Worm (Caenorhabditis elegans) whole organism, late embryonic: ENCODE measurements around the gene K08E4.3.
A peak's percentile ranks its signal among the peaks of the same experiment; 100 is the strongest.

Source experiments
- C08G9.2 ChIP-seq: sonication (generic microtip); optimal IDR thresholded peaks from 2 replicates; lab custom pipeline; 2016; ENCODE audit warnings: mild to moderate bottlenecking, missing genetic modification characterization, moderate library complexity, missing compliant biosample characterization
- K02D7.2 ChIP-seq: sonication (generic microtip); optimal IDR thresholded peaks from 2 replicates; lab custom pipeline; 2017; ENCODE audit warnings: mild to moderate bottlenecking, missing genetic modification characterization, missing compliant biosample characterization
- K09A11.1 ChIP-seq: sonication (generic microtip); optimal IDR thresholded peaks from 2 replicates; lab custom pipeline; 2017; ENCODE audit warnings: antibody characterized with exemption, mild to moderate bottlenecking, missing genetic modification characterization, missing compliant biosample characterization; ENCODE audit not compliant: insufficient read depth
- T23F11.4 ChIP-seq: fragments of 200-800 bp; sonication (Bioruptor generic); optimal IDR thresholded peaks from 2 replicates; lab custom pipeline; 2018; ENCODE audit warnings: mild to moderate bottlenecking, missing genetic modification characterization, missing compliant biosample characterization
- Y22D7AL.16 ChIP-seq: sonication (generic microtip); optimal IDR thresholded peaks from 2 replicates; lab custom pipeline; 2016; ENCODE audit warnings: missing genetic modification characterization, missing compliant biosample characterization
- ceh-14 ChIP-seq: sonication (generic microtip); optimal IDR thresholded peaks from 2 replicates; lab custom pipeline; 2016; ENCODE audit warnings: missing genotype, missing genetic modification characterization, missing compliant biosample characterization
- ceh-18 ChIP-seq: sonication (generic microtip); optimal IDR thresholded peaks from 2 replicates; lab custom pipeline; 2016; ENCODE audit warnings: missing genetic modification characterization, missing compliant biosample characterization
- ceh-19 ChIP-seq: fragments of 200-800 bp; sonication (Bioruptor generic); optimal IDR thresholded peaks from 2 replicates; lab custom pipeline; 2018; ENCODE audit warnings: mild to moderate bottlenecking, missing genetic modification characterization, missing compliant biosample characterization
- ceh-22 ChIP-seq: sonication (generic microtip); optimal IDR thresholded peaks from 2 replicates; lab custom pipeline; 2017; ENCODE audit warnings: missing biosample characterization, missing genetic modification characterization
- ceh-30 ChIP-seq: fragments of 150-350 bp; optimal IDR thresholded peaks from 2 replicates; lab custom pipeline; 2014; ENCODE audit warnings: missing biosample characterization, missing genetic modification characterization
- ceh-31 ChIP-seq: sonication (generic microtip); optimal IDR thresholded peaks from 2 replicates; lab custom pipeline; 2016; ENCODE audit warnings: missing genetic modification characterization, missing compliant biosample characterization
- ceh-34 ChIP-seq: sonication (generic microtip); optimal IDR thresholded peaks from 2 replicates; lab custom pipeline; 2016; ENCODE audit warnings: mild to moderate bottlenecking, missing genetic modification characterization, missing compliant biosample characterization
- ceh-45 ChIP-seq: fragments of 200-800 bp; sonication (Bioruptor generic); IDR thresholded peaks from 2 replicates; pipeline ENCODE4 v1.3.6; 2022; ENCODE audit warnings: missing genetic modification reagents, missing genetic modification characterization, missing compliant biosample characterization
- ceh-48 ChIP-seq: sonication (generic microtip); optimal IDR thresholded peaks from 2 replicates; lab custom pipeline; 2016; ENCODE audit warnings: missing genetic modification characterization, inconsistent platforms, missing compliant biosample characterization
- ceh-6 ChIP-seq: fragments of 200-800 bp; sonication (Bioruptor generic); optimal IDR thresholded peaks from 2 replicates; lab custom pipeline; 2018; ENCODE audit warnings: mild to moderate bottlenecking, missing genetic modification characterization, missing compliant biosample characterization
- che-1 ChIP-seq: sonication (generic microtip); optimal IDR thresholded peaks from 2 replicates; lab custom pipeline; 2016; ENCODE audit warnings: mild to moderate bottlenecking, missing genetic modification characterization, missing compliant biosample characterization
- dmd-4 ChIP-seq: sonication (generic microtip); optimal IDR thresholded peaks from 2 replicates; lab custom pipeline; 2016; ENCODE audit warnings: borderline replicate concordance, missing genetic modification characterization, missing compliant biosample characterization
- elt-2 ChIP-seq: sonication (generic microtip); optimal IDR thresholded peaks from 2 replicates; lab custom pipeline; 2016; ENCODE audit warnings: missing genetic modification reagents, missing genetic modification characterization, missing compliant biosample characterization
- elt-4 ChIP-seq: sonication (generic microtip); optimal IDR thresholded peaks from 2 replicates; lab custom pipeline; 2016; ENCODE audit warnings: missing genetic modification characterization, missing compliant biosample characterization
- ets-4 ChIP-seq: sonication (generic microtip); optimal IDR thresholded peaks from 2 replicates; lab custom pipeline; 2016; ENCODE audit warnings: missing genetic modification characterization, missing compliant biosample characterization
- eyg-1 ChIP-seq: sonication (generic microtip); optimal IDR thresholded peaks from 2 replicates; lab custom pipeline; 2016; ENCODE audit warnings: missing genotype, missing genetic modification characterization, missing compliant biosample characterization
- fax-1 ChIP-seq: sonication (generic microtip); optimal IDR thresholded peaks from 2 replicates; lab custom pipeline; 2016; ENCODE audit warnings: missing genotype, missing genetic modification characterization, missing compliant biosample characterization
- fkh-10 ChIP-seq: fragments of 150-350 bp; optimal IDR thresholded peaks from 2 replicates; lab custom pipeline; 2014; ENCODE audit warnings: missing biosample characterization, missing genetic modification reagents, missing genetic modification characterization
- fkh-6 ChIP-seq: sonication (generic microtip); optimal IDR thresholded peaks from 2 replicates; lab custom pipeline; 2016; ENCODE audit warnings: missing genetic modification characterization, missing compliant biosample characterization
- gmeb-2 ChIP-seq: sonication (generic microtip); optimal IDR thresholded peaks from 2 replicates; lab custom pipeline; 2016; ENCODE audit warnings: missing genetic modification characterization, inconsistent platforms, missing compliant biosample characterization
- hlh-15 ChIP-seq: sonication (generic microtip); optimal IDR thresholded peaks from 2 replicates; lab custom pipeline; 2016; ENCODE audit warnings: missing genetic modification characterization, missing compliant biosample characterization
- hlh-30 ChIP-seq: sonication (generic microtip); optimal IDR thresholded peaks from 2 replicates; lab custom pipeline; 2017; ENCODE audit warnings: antibody characterized with exemption, missing genetic modification characterization, missing compliant biosample characterization; ENCODE audit not compliant: insufficient read depth
- hlh-6 ChIP-seq: sonication (generic microtip); optimal IDR thresholded peaks from 2 replicates; lab custom pipeline; 2016; ENCODE audit warnings: missing genotype, missing genetic modification characterization, missing compliant biosample characterization
- hlh-8 ChIP-seq: sonication (generic microtip); optimal IDR thresholded peaks from 2 replicates; lab custom pipeline; 2016; ENCODE audit warnings: missing genotype, missing genetic modification characterization, missing compliant biosample characterization
- madf-2 ChIP-seq: sonication (generic microtip); optimal IDR thresholded peaks from 2 replicates; lab custom pipeline; 2017; ENCODE audit warnings: missing genetic modification characterization, missing compliant biosample characterization
- nfya-1 ChIP-seq: sonication (generic microtip); optimal IDR thresholded peaks from 2 replicates; lab custom pipeline; 2017; ENCODE audit warnings: missing genetic modification characterization, mild to moderate bottlenecking, missing compliant biosample characterization, antibody characterized with exemption, moderate library complexity
- npax-4 ChIP-seq: sonication (generic microtip); optimal IDR thresholded peaks from 2 replicates; lab custom pipeline; 2016; ENCODE audit warnings: missing genetic modification characterization, missing compliant biosample characterization
- odd-2 ChIP-seq: sonication (generic microtip); optimal IDR thresholded peaks from 2 replicates; lab custom pipeline; 2017; ENCODE audit warnings: antibody characterized with exemption, mild to moderate bottlenecking, missing genetic modification characterization, missing compliant biosample characterization
- pag-3 ChIP-seq: sonication (generic microtip); optimal IDR thresholded peaks from 2 replicates; lab custom pipeline; 2016; ENCODE audit warnings: missing compliant biosample characterization, missing genetic modification characterization, borderline replicate concordance
- pax-1 ChIP-seq: fragments of 150-350 bp; optimal IDR thresholded peaks from 2 replicates; lab custom pipeline; 2014; ENCODE audit warnings: missing biosample characterization, missing genetic modification characterization
- pha-4 ChIP-seq: fragments of 150-350 bp; optimal IDR thresholded peaks from 2 replicates; lab custom pipeline; 2018; ENCODE audit warnings: missing biosample characterization, missing genetic modification reagents, missing genetic modification characterization
- pros-1 ChIP-seq: fragments of 150-350 bp; optimal IDR thresholded peaks from 2 replicates; lab custom pipeline; 2014; ENCODE audit warnings: missing biosample characterization, missing genetic modification reagents, missing genetic modification characterization
- ref-2 ChIP-seq: sonication (generic microtip); optimal IDR thresholded peaks from 2 replicates; lab custom pipeline; 2016; ENCODE audit warnings: missing genetic modification characterization, missing compliant biosample characterization
- sox-4 ChIP-seq: sonication (generic microtip); optimal IDR thresholded peaks from 2 replicates; lab custom pipeline; 2017; ENCODE audit warnings: mild to moderate bottlenecking, missing genetic modification characterization, inconsistent platforms, missing compliant biosample characterization
- syd-9 ChIP-seq: sonication (generic microtip); optimal IDR thresholded peaks from 2 replicates; lab custom pipeline; 2016; ENCODE audit warnings: mild to moderate bottlenecking, missing genetic modification characterization, moderate library complexity, missing compliant biosample characterization
- tbx-2 ChIP-seq: sonication (generic microtip); optimal IDR thresholded peaks from 2 replicates; lab custom pipeline; 2016; ENCODE audit warnings: missing genetic modification characterization, missing compliant biosample characterization
- tbx-7 ChIP-seq: sonication (generic microtip); optimal IDR thresholded peaks from 2 replicates; lab custom pipeline; 2016; ENCODE audit warnings: missing genotype, missing genetic modification characterization, missing compliant biosample characterization
- ttx-3 ChIP-seq: sonication (generic microtip); optimal IDR thresholded peaks from 2 replicates; lab custom pipeline; 2016; ENCODE audit warnings: missing genetic modification reagents, missing genetic modification characterization, missing compliant biosample characterization
- unc-3 ChIP-seq, 2 experiments: fragments of 200-800 bp in 1 of 2; sonication (Bioruptor generic) in 1 of 2; sonication (generic microtip) in 1 of 2; conservative IDR thresholded peaks in 1 of 2; optimal IDR thresholded peaks in 1 of 2; 2 replicates each; pipeline versions ENCODE4 v1.3.6 to Lab custom; 2016 to 2022; ENCODE audit warnings: missing compliant biosample characterization in 2 of 2, missing genetic modification characterization in 2 of 2, missing genetic modification reagents in 1 of 2
- unc-42 ChIP-seq: sonication (generic microtip); optimal IDR thresholded peaks from 2 replicates; lab custom pipeline; 2016; ENCODE audit warnings: missing genotype, missing genetic modification characterization, missing compliant biosample characterization
- unc-55 ChIP-seq: sonication (generic microtip); optimal IDR thresholded peaks from 2 replicates; lab custom pipeline; 2017; ENCODE audit warnings: missing biosample characterization, missing genetic modification reagents, missing genetic modification characterization
- unc-86 ChIP-seq: sonication (generic microtip); optimal IDR thresholded peaks from 2 replicates; lab custom pipeline; 2016; ENCODE audit warnings: missing genetic modification characterization, missing compliant biosample characterization
- ztf-16 ChIP-seq: sonication (generic microtip); optimal IDR thresholded peaks from 2 replicates; lab custom pipeline; 2017; ENCODE audit warnings: missing genetic modification characterization, missing compliant biosample characterization

The K08E4.3 gene

ce11 chrIV:12057508-12057907 is at the start of gene K08E4.3:
Gene K08E4.3, plus strand, starts transcription at chrIV:12057742.
- TF ChIP-seq ceh-6 (GFP tag; lab: Kevin White, UChicago): no peak
- TF ChIP-seq unc-55 (GFP tag; lab: Kevin White, UChicago): peak; percentile 57
- TF ChIP-seq, all 69 proteins: peak for 1

- no peak for TF ChIP-seq unc-42 (tag; lab: Kevin White, UChicago)
- TF ChIP-seq pag-3 (tag; lab: Kevin White, UChicago): no peak
- no peak for TF ChIP-seq elt-4 (tag; lab: Kevin White, UChicago)
- TF ChIP-seq ceh-14: no peak
- no peak for TF ChIP-seq pros-1
- TF ChIP-seq unc-86 (tag; lab: Kevin White, UChicago): no peak
- TF ChIP-seq ceh-30 (tag; lab: Kevin White, UChicago): no peak
- TF ChIP-seq elt-2 (tag; lab: Kevin White, UChicago): no peak
- TF ChIP-seq, all 69 proteins: peak for 0
Measured at ce11 chrIV:12009046-12009674, 48.4 kb upstream of the K08E4.3 start.

DNA sequence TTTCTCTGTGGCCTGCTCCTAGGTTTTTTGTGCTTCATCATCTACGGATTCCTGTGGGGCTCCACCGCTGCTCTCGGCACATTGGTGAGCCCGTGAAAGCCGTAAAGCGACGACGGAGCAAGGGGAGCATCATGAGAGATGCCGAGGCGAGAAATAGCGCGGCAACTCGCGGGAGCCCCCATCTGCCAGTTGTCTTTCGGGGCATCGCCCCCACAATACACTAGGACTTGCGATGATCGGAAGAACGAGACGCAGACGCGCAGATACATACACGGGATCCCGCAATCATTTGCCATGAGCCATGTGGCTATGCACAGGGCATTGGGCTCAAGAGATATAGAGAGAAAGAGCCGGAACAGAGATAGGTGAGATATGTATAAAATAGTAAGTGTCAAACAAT is 47.2 kb upstream of the K08E4.3 start:
- TF ChIP-seq hlh-15 (tag; lab: Kevin White, UChicago) (no peak), Y22D7AL.16 (no peak), T23F11.4 (no peak), ceh-18 (tag; lab: Kevin White, UChicago) (peak; percentile 91), hlh-6 (no peak), ceh-19 (GFP tag; lab: Kevin White, UChicago) (no peak), unc-55 (GFP tag; lab: Kevin White, UChicago) (peak; percentile 45), fkh-6 (tag; lab: Kevin White, UChicago) (no peak), hlh-30 (tag; lab: Kevin White, UChicago) (peak; percentile 6), tbx-2 (tag; lab: Kevin White, UChicago) (peak; percentile 38), ceh-31 (tag; lab: Kevin White, UChicago) (no peak), ref-2 (tag; lab: Kevin White, UChicago) (no peak), madf-2 (tag; lab: Kevin White, UChicago) (no peak), eyg-1 (tag; lab: Kevin White, UChicago) (no peak), ceh-14 (peak; percentile 22), syd-9 (tag; lab: Kevin White, UChicago) (peak; percentile 48), odd-2 (tag; lab: Kevin White, UChicago) (no peak), hlh-8 (tag; lab: Kevin White, UChicago) (peak; percentile 36), nfya-1 (tag; lab: Kevin White, UChicago) (peak; percentile 6), ceh-22 (tag; lab: Kevin White, UChicago) (no peak), fax-1 (tag; lab: Kevin White, UChicago) (no peak), pax-1 (no peak), C08G9.2 (tag; lab: Kevin White, UChicago) (no peak), unc-3 (GFP tag; conservative IDR thresholded peaks at IDR 0.05; lab: Robert Waterston, UW) (no peak), unc-3 (tag; optimal IDR thresholded peaks at IDR 0.05; lab: Kevin White, UChicago) (no peak), fkh-10 (GFP tag; lab: Kevin White, UChicago) (no peak), tbx-7 (tag; lab: Kevin White, UChicago) (no peak), gmeb-2 (tag; lab: Kevin White, UChicago) (no peak), pros-1 (no peak), ceh-48 (tag; lab: Kevin White, UChicago) (no peak), npax-4 (tag; lab: Kevin White, UChicago) (no peak), ceh-45 (GFP tag; lab: Robert Waterston, UW) (no peak), ztf-16 (tag; lab: Kevin White, UChicago) (no peak), ets-4 (tag; lab: Kevin White, UChicago) (no peak), ceh-34 (tag; lab: Kevin White, UChicago) (peak; percentile 47), che-1 (tag; lab: Kevin White, UChicago) (no peak), sox-4 (tag; lab: Kevin White, UChicago) (no peak), pha-4 (tag; lab: Kevin White, UChicago) (no peak), K09A11.1 (tag; lab: Kevin White, UChicago) (no peak), ttx-3 (tag; lab: Kevin White, UChicago) (no peak), dmd-4 (tag; lab: Kevin White, UChicago) (peak; percentile 8), K02D7.2 (no peak)
